Fruit fly (Drosophila melanogaster) whole organism, embryonic: ENCODE results near the gene CG7550.
A peak's percentile ranks its signal among the peaks of the same experiment; 100 is the strongest.

Experiments
- Atf-2 ChIP-seq: fragments of 200-800 bp; sonication (Bioruptor generic); optimal IDR thresholded peaks from 2 replicates; lab custom pipeline; 2016; ENCODE audit warnings: missing biosample characterization, missing genetic modification characterization
- Atf3 ChIP-seq: fragments of 200-800 bp; sonication (Bioruptor generic); optimal IDR thresholded peaks from 3 replicates; lab custom pipeline; 2016; ENCODE audit warnings: missing biosample characterization, missing genetic modification characterization
- B-H1 ChIP-seq: fragments of 200-800 bp; sonication (Bioruptor generic); IDR thresholded peaks from 3 replicates; pipeline ENCODE4 v1.3.6; 2022; ENCODE audit warnings: missing biosample characterization, missing genetic modification characterization
- CG10462 ChIP-seq: fragments of 200-800 bp; sonication (Bioruptor generic); optimal IDR thresholded peaks from 2 replicates; lab custom pipeline; 2016; ENCODE audit warnings: missing biosample characterization, missing genetic modification characterization
- CG11456 ChIP-seq: fragments of 200-800 bp; sonication (Bioruptor generic); IDR thresholded peaks from 3 replicates; pipeline ENCODE4 v1.3.6; 2022; ENCODE audit warnings: missing biosample characterization, missing genetic modification characterization
- CG12942 ChIP-seq: fragments of 200-800 bp; sonication (Bioruptor generic); optimal IDR thresholded peaks from 3 replicates; lab custom pipeline; 2016; ENCODE audit warnings: missing biosample characterization, missing genetic modification characterization
- CG14014 ChIP-seq: fragments of 200-800 bp; sonication (Bioruptor generic); IDR thresholded peaks from 2 replicates; pipeline ENCODE4 v1.3.6; 2022; ENCODE audit warnings: missing biosample characterization, missing genetic modification characterization
- CG14667 ChIP-seq: fragments of 200-800 bp; sonication (Bioruptor generic); IDR thresholded peaks from 2 replicates; pipeline ENCODE4 v1.3.6; 2022; ENCODE audit warnings: missing biosample characterization, missing genetic modification characterization
- CG17361 ChIP-seq: fragments of 200-800 bp; sonication (Bioruptor generic); IDR thresholded peaks from 3 replicates; pipeline ENCODE4 v1.3.6; 2022; ENCODE audit warnings: missing biosample characterization, missing genetic modification characterization
- CG31388 ChIP-seq: fragments of 200-800 bp; sonication (Bioruptor generic); optimal IDR thresholded peaks from 2 replicates; lab custom pipeline; 2016; ENCODE audit warnings: missing biosample characterization, missing genetic modification characterization
- CG32767 ChIP-seq: fragments of 200-800 bp; sonication (Bioruptor generic); IDR thresholded peaks from 2 replicates; pipeline ENCODE4 v1.3.6; 2022; ENCODE audit warnings: missing biosample characterization, missing genetic modification characterization
- CG33557 ChIP-seq: fragments of 200-800 bp; sonication (Bioruptor generic); optimal IDR thresholded peaks from 2 replicates; lab custom pipeline; 2019; ENCODE audit warnings: missing biosample characterization, mild to moderate bottlenecking, missing genetic modification characterization, moderate library complexity
- CG4820 ChIP-seq: fragments of 200-800 bp; sonication (Bioruptor generic); optimal IDR thresholded peaks from 3 replicates; lab custom pipeline; 2016; ENCODE audit warnings: missing biosample characterization, missing genetic modification characterization
- CG6689 ChIP-seq: fragments of 200-800 bp; sonication (Bioruptor generic); IDR thresholded peaks from 2 replicates; pipeline ENCODE4 v1.3.6; 2022; ENCODE audit warnings: missing biosample characterization, missing genetic modification characterization
- CG6854 ChIP-seq: fragments of 200-800 bp; sonication (Bioruptor generic); optimal IDR thresholded peaks from 3 replicates; lab custom pipeline; 2017; ENCODE audit warnings: missing biosample characterization, mild to moderate bottlenecking, missing genetic modification characterization
- CG8089 ChIP-seq: fragments of 200-800 bp; sonication (Bioruptor generic); optimal IDR thresholded peaks from 3 replicates; lab custom pipeline; 2016; ENCODE audit warnings: missing biosample characterization, missing genetic modification characterization
- CG9437 ChIP-seq: fragments of 200-800 bp; sonication (Bioruptor generic); optimal IDR thresholded peaks from 2 replicates; lab custom pipeline; 2018; ENCODE audit warnings: missing biosample characterization, mild to moderate bottlenecking, missing genetic modification characterization
- Dad ChIP-seq: fragments of 200-800 bp; sonication (Bioruptor generic); optimal IDR thresholded peaks from 3 replicates; lab custom pipeline; 2016; ENCODE audit warnings: missing biosample characterization, missing genetic modification characterization
- Dll ChIP-seq: fragments of 200-800 bp; sonication (Bioruptor generic); IDR thresholded peaks from 4 replicates; pipeline ENCODE4 v1.3.6; 2022; ENCODE audit warnings: missing biosample characterization, missing genetic modification characterization; ENCODE audit not compliant: partially characterized antibody
- Drgx ChIP-seq: fragments of 200-800 bp; sonication (Bioruptor generic); IDR thresholded peaks from 2 replicates; pipeline ENCODE4 v1.3.6; 2022; ENCODE audit warnings: missing biosample characterization, missing genetic modification characterization
- Fer2 ChIP-seq: fragments of 200-800 bp; sonication (Bioruptor generic); optimal IDR thresholded peaks from 2 replicates; lab custom pipeline; 2018; ENCODE audit warnings: missing biosample characterization, mild to moderate bottlenecking, missing genetic modification characterization, moderate library complexity
- GATAe ChIP-seq: fragments of 200-800 bp; sonication (Bioruptor generic); conservative IDR thresholded peaks from 2 replicates; pipeline ENCODE4 v1.3.6; 2022; ENCODE audit warnings: missing biosample characterization, missing genetic modification characterization
- H2.0 ChIP-seq: fragments of 200-800 bp; sonication (Bioruptor generic); IDR thresholded peaks from 2 replicates; pipeline ENCODE4 v1.3.6; 2022; ENCODE audit warnings: missing biosample characterization, missing genetic modification characterization
- HLH54F ChIP-seq: fragments of 200-800 bp; sonication (Bioruptor generic); optimal IDR thresholded peaks from 3 replicates; lab custom pipeline; 2016; ENCODE audit warnings: missing biosample characterization, missing genetic modification characterization
- Lim3 ChIP-seq: fragments of 200-800 bp; sonication (Bioruptor generic); IDR thresholded peaks from 2 replicates; pipeline ENCODE4 v1.3.6; 2022; ENCODE audit warnings: missing biosample characterization, missing genetic modification characterization
- Neu2 ChIP-seq: fragments of 200-800 bp; sonication (Bioruptor generic); optimal IDR thresholded peaks from 3 replicates; lab custom pipeline; 2016; ENCODE audit warnings: missing biosample characterization, missing genetic modification characterization, borderline replicate concordance
- Ravus ChIP-seq: fragments of 200-800 bp; sonication (Bioruptor generic); IDR thresholded peaks from 2 replicates; pipeline ENCODE4 v1.3.6; 2022; ENCODE audit warnings: missing biosample characterization, missing genetic modification characterization
- Sox100B ChIP-seq: fragments of 200-800 bp; sonication (Bioruptor generic); optimal IDR thresholded peaks from 3 replicates; lab custom pipeline; 2018; ENCODE audit warnings: missing biosample characterization, mild to moderate bottlenecking, missing genetic modification characterization
- Stat92E ChIP-seq, 3 experiments: fragments of >200 bp in 2 of 3; fragments of 200-800 bp in 1 of 3; sonication (Bioruptor generic) in 1 of 3; optimal IDR thresholded peaks; 2 replicates each; lab custom pipeline; 2017 to 2019; ENCODE audit warnings: missing biosample characterization in 3 of 3, missing genetic modification characterization in 3 of 3, mild to moderate bottlenecking in 1 of 3, moderate library complexity in 1 of 3
- ash1 ChIP-seq: fragments of 200-800 bp; sonication (Bioruptor generic); optimal IDR thresholded peaks from 2 replicates; lab custom pipeline; 2018; ENCODE audit warnings: missing biosample characterization, mild to moderate bottlenecking, missing genetic modification characterization
- cg ChIP-seq: fragments of 200-800 bp; sonication (Bioruptor generic); optimal IDR thresholded peaks from 3 replicates; lab custom pipeline; 2019; ENCODE audit warnings: missing biosample characterization, mild to moderate bottlenecking, missing genetic modification characterization, moderate library complexity
- dmrt11E ChIP-seq: fragments of 200-800 bp; sonication (Bioruptor generic); optimal IDR thresholded peaks from 3 replicates; lab custom pipeline; 2018; ENCODE audit warnings: missing biosample characterization, mild to moderate bottlenecking, missing genetic modification characterization, moderate library complexity
- dysf ChIP-seq: fragments of 200-800 bp; sonication (Bioruptor generic); IDR thresholded peaks from 3 replicates; pipeline ENCODE4 v1.3.6; 2022; ENCODE audit warnings: missing biosample characterization, missing genetic modification characterization
- fd3F ChIP-seq: fragments of 200-800 bp; sonication (Bioruptor generic); optimal IDR thresholded peaks from 2 replicates; lab custom pipeline; 2018; ENCODE audit warnings: missing biosample characterization, mild to moderate bottlenecking, missing genetic modification characterization, moderate library complexity
- gfzf ChIP-seq: fragments of 200-800 bp; sonication (Bioruptor generic); optimal IDR thresholded peaks from 2 replicates; lab custom pipeline; 2016; ENCODE audit warnings: missing biosample characterization, mild to moderate bottlenecking, missing genetic modification characterization, moderate library complexity
- gro ChIP-seq: fragments of 200-800 bp; sonication (Bioruptor generic); optimal IDR thresholded peaks from 2 replicates; lab custom pipeline; 2016; ENCODE audit warnings: missing biosample characterization, missing genetic modification characterization
- hb ChIP-seq: fragments of 200-800 bp; sonication (Bioruptor generic); IDR thresholded peaks from 3 replicates; pipeline ENCODE4 v1.3.6; 2022; ENCODE audit warnings: missing biosample characterization, missing genetic modification characterization; ENCODE audit not compliant: partially characterized antibody
- jigr1 ChIP-seq: fragments of 200-800 bp; sonication (Bioruptor generic); IDR thresholded peaks from 3 replicates; pipeline ENCODE4 v1.3.6; 2022; ENCODE audit warnings: missing biosample characterization, missing genetic modification characterization
- ken ChIP-seq: fragments of 200-800 bp; sonication (Bioruptor generic); IDR thresholded peaks from 3 replicates; pipeline ENCODE4 v1.3.6; 2022; ENCODE audit warnings: missing biosample characterization, missing genetic modification characterization
- lola ChIP-seq, 3 experiments: fragments of >200 bp in 2 of 3; fragments of 200-800 bp in 1 of 3; sonication (Bioruptor generic) in 1 of 3; optimal IDR thresholded peaks; 2 replicates each; lab custom pipeline; 2017 to 2019; ENCODE audit warnings: missing biosample characterization in 3 of 3, missing genetic modification characterization in 3 of 3, mild to moderate bottlenecking in 1 of 3, moderate library complexity in 1 of 3
- pb ChIP-seq: fragments of 200-800 bp; sonication (Bioruptor generic); optimal IDR thresholded peaks from 3 replicates; lab custom pipeline; 2016; ENCODE audit warnings: missing biosample characterization, missing genetic modification characterization
- repo ChIP-seq: fragments of 200-800 bp; sonication (Bioruptor generic); optimal IDR thresholded peaks from 2 replicates; lab custom pipeline; 2016; ENCODE audit warnings: missing biosample characterization, missing genetic modification characterization
- sima ChIP-seq: fragments of 200-800 bp; sonication (Bioruptor generic); optimal IDR thresholded peaks from 2 replicates; lab custom pipeline; 2016; ENCODE audit warnings: missing biosample characterization, missing genetic modification characterization
- sr ChIP-seq: fragments of 200-800 bp; sonication (Bioruptor generic); IDR thresholded peaks from 3 replicates; pipeline ENCODE4 v1.3.6; 2022; ENCODE audit warnings: missing biosample characterization, missing genetic modification characterization
- stc ChIP-seq: fragments of 200-800 bp; sonication (Bioruptor generic); IDR thresholded peaks from 2 replicates; pipeline ENCODE4 v1.3.6; 2022; ENCODE audit warnings: missing biosample characterization, missing genetic modification characterization
- tio ChIP-seq: fragments of 200-800 bp; sonication (Bioruptor generic); optimal IDR thresholded peaks from 2 replicates; lab custom pipeline; 2017; ENCODE audit warnings: missing biosample characterization, missing genetic modification characterization, inconsistent platforms
- unc-4 ChIP-seq: fragments of 200-800 bp; sonication (Bioruptor generic); IDR thresholded peaks from 2 replicates; pipeline ENCODE4 v1.3.6; 2022; ENCODE audit warnings: missing biosample characterization, missing genetic modification characterization; ENCODE audit not compliant: partially characterized antibody
- vvl ChIP-seq: fragments of 200-800 bp; sonication (Bioruptor generic); IDR thresholded peaks from 2 replicates; pipeline ENCODE4 v1.3.6; 2022; ENCODE audit warnings: missing biosample characterization, missing genetic modification characterization
- zf30C ChIP-seq: fragments of 200-800 bp; sonication (Bioruptor generic); optimal IDR thresholded peaks from 3 replicates; lab custom pipeline; 2018; ENCODE audit warnings: missing biosample characterization, mild to moderate bottlenecking, missing genetic modification characterization

Gene CG7550

dm6 chr3L:8115864-8116528, 8.3 kb downstream of the CG7550 start, which contains the start of the genes Arp3 and msk (continued):
- peak in 1 of 3 experiments; percentile 64 for TF ChIP-seq lola (GFP tag; optimal IDR thresholded peaks at IDR 0.05; lab: Kevin White, UChicago)
- TF ChIP-seq Drgx (GFP tag; lab: Robert Waterston, UW): no peak; the same call in 1 of the 2 replicates
- peak; percentile 47 for TF ChIP-seq CG9437 (GFP tag; lab: Kevin White, UChicago)
- peak; percentile 14 for TF ChIP-seq CG6854
- peak; percentile 91 for TF ChIP-seq HLH54F (GFP tag; lab: Kevin White, UChicago)
- peak; percentile 47 for TF ChIP-seq gfzf (GFP tag; lab: Kevin White, UChicago)
- peak; percentile 34 for TF ChIP-seq ash1 (GFP tag; lab: Kevin White, UChicago)
- no peak for TF ChIP-seq stc
- no peak; the same call in 1 of the 2 replicates for TF ChIP-seq CG32767 (GFP tag; lab: Robert Waterston, UW)
- peak; percentile 35 for TF ChIP-seq fd3F (GFP tag; lab: Kevin White, UChicago)
- peak; percentile 27; the same call in 1 of the 3 replicates for TF ChIP-seq B-H1 (GFP tag; lab: Robert Waterston, UW)
- TF ChIP-seq zf30C (GFP tag; lab: Kevin White, UChicago): no peak
- peak; percentile 79 for TF ChIP-seq CG8089 (GFP tag; lab: Kevin White, UChicago)
- peak; percentile 74 for TF ChIP-seq CG17361
- TF ChIP-seq Dll: peak; percentile 53; the same call in 2 of the 4 replicates
- peak; percentile 80 for TF ChIP-seq ken (GFP tag; lab: Robert Waterston, UW)
- TF ChIP-seq CG14014: peak; percentile 25; the same call in 1 of the 2 replicates
- peak; percentile 41 for TF ChIP-seq sima (GFP tag; lab: Kevin White, UChicago)
- TF ChIP-seq CG14667 (GFP tag; lab: Robert Waterston, UW): peak; percentile 51
- TF ChIP-seq Sox100B (GFP tag; lab: Kevin White, UChicago): no peak
- TF ChIP-seq tio (GFP tag; lab: Kevin White, UChicago): no peak
- peak; percentile 83 for TF ChIP-seq Atf-2 (GFP tag; lab: Kevin White, UChicago)
- peak; percentile 88 for TF ChIP-seq cg (GFP tag; lab: Kevin White, UChicago)
- no peak for TF ChIP-seq jigr1 (GFP tag; lab: Robert Waterston, UW)
- peak in 1 of 3 experiments; percentile 59 for TF ChIP-seq Stat92E (GFP tag; optimal IDR thresholded peaks at IDR 0.05; lab: Kevin White, UChicago)
- peak; percentile 76 for TF ChIP-seq dysf (GFP tag; lab: Robert Waterston, UW)
- peak; percentile 81 for TF ChIP-seq repo (GFP tag; lab: Kevin White, UChicago)
- TF ChIP-seq CG6689 (GFP tag; lab: Robert Waterston, UW): peak; percentile 56
- peak; percentile 76 for TF ChIP-seq Fer2 (tag; lab: Kevin White, UChicago)
- TF ChIP-seq Ravus (GFP tag; lab: Robert Waterston, UW): no peak; the same call in 1 of the 2 replicates
- TF ChIP-seq Lim3 (GFP tag; lab: Robert Waterston, UW): no peak; the same call in 1 of the 2 replicates
- TF ChIP-seq GATAe (GFP tag; lab: Robert Waterston, UW): peak; percentile 31; the same call in 1 of the 2 replicates
- TF ChIP-seq Neu2 (GFP tag; lab: Kevin White, UChicago): peak; percentile 72
- TF ChIP-seq Atf3 (GFP tag; lab: Kevin White, UChicago): peak; percentile 74
- TF ChIP-seq unc-4 (GFP tag; lab: Robert Waterston, UW): peak; percentile 42
- peak; percentile 80 for TF ChIP-seq pb
- peak; percentile 89 for TF ChIP-seq Dad (GFP tag; lab: Kevin White, UChicago)
- TF ChIP-seq vvl (GFP tag; lab: Robert Waterston, UW): peak; percentile 85
- peak; percentile 56 for TF ChIP-seq CG33557 (GFP tag; lab: Kevin White, UChicago)
- peak; percentile 58 for TF ChIP-seq CG31388 (GFP tag; lab: Kevin White, UChicago)
- TF ChIP-seq CG12942 (GFP tag; lab: Kevin White, UChicago): peak; percentile 85
- peak; percentile 84 for TF ChIP-seq CG4820 (GFP tag; lab: Kevin White, UChicago)
- peak; percentile 94 for TF ChIP-seq gro (GFP tag; lab: Kevin White, UChicago)
- TF ChIP-seq CG11456 (GFP tag; lab: Robert Waterston, UW): peak; percentile 83
- TF ChIP-seq hb (GFP tag; lab: Robert Waterston, UW): no peak
- TF ChIP-seq H2.0 (GFP tag; lab: Robert Waterston, UW): peak; percentile 69
- TF ChIP-seq sr (GFP tag; lab: Robert Waterston, UW): no peak; the same call in 2 of the 3 replicates
- no peak for TF ChIP-seq CG10462 (GFP tag; lab: Kevin White, UChicago)
- TF ChIP-seq dmrt11E (tag; lab: Kevin White, UChicago): peak; percentile 63
